Fruit fly (Drosophila melanogaster) whole organism, embryonic: ENCODE measurements around the gene CG7432.
A peak's percentile ranks its signal among the peaks of the same experiment; 100 is the strongest.

Experiments
- Blimp-1 ChIP-seq: fragments of 200-800 bp; sonication (Bioruptor generic); optimal IDR thresholded peaks from 3 replicates; lab custom pipeline; 2018; ENCODE audit warnings: missing biosample characterization, missing genetic modification characterization, mild to moderate bottlenecking, moderate library complexity, missing genetic modification reagents
- CG11504 ChIP-seq: fragments of 200-800 bp; sonication (Bioruptor generic); optimal IDR thresholded peaks from 3 replicates; lab custom pipeline; 2019; ENCODE audit warnings: missing biosample characterization, mild to moderate bottlenecking, missing genetic modification characterization, moderate library complexity
- CG12071 ChIP-seq: fragments of 200-800 bp; sonication (Bioruptor generic); optimal IDR thresholded peaks from 3 replicates; lab custom pipeline; 2018; ENCODE audit warnings: missing biosample characterization, mild to moderate bottlenecking, missing genetic modification characterization
- CG12299 ChIP-seq: fragments of 200-800 bp; sonication (Bioruptor generic); optimal IDR thresholded peaks from 2 replicates; lab custom pipeline; 2018; ENCODE audit warnings: missing biosample characterization, mild to moderate bottlenecking, missing genetic modification characterization
- CG12659 ChIP-seq: fragments of 200-800 bp; sonication (Bioruptor generic); optimal IDR thresholded peaks from 3 replicates; lab custom pipeline; 2017; ENCODE audit warnings: mild to moderate bottlenecking, missing biosample characterization, missing genetic modification reagents, missing genetic modification characterization
- CG13287 ChIP-seq: fragments of 200-800 bp; sonication (Bioruptor generic); IDR thresholded peaks from 2 replicates; pipeline ENCODE4 v1.3.6; 2022; ENCODE audit warnings: missing biosample characterization, missing genetic modification characterization; ENCODE audit not compliant: partially characterized antibody
- CG13894 ChIP-seq: fragments of 200-800 bp; sonication (Bioruptor generic); optimal IDR thresholded peaks from 3 replicates; lab custom pipeline; 2018; ENCODE audit warnings: missing biosample characterization, mild to moderate bottlenecking, missing genetic modification characterization, moderate library complexity
- CG1529 ChIP-seq: fragments of 200-800 bp; sonication (Bioruptor generic); optimal IDR thresholded peaks from 3 replicates; lab custom pipeline; 2018; ENCODE audit warnings: missing biosample characterization, missing genetic modification characterization
- CG15514 ChIP-seq: fragments of 200-800 bp; sonication (Bioruptor generic); optimal IDR thresholded peaks from 3 replicates; lab custom pipeline; 2017; ENCODE audit warnings: missing biosample characterization, missing genetic modification characterization, mild to moderate bottlenecking, moderate library complexity, missing genetic modification reagents
- CG17829 ChIP-seq: fragments of 200-800 bp; optimal IDR thresholded peaks from 2 replicates; lab custom pipeline; 2019; ENCODE audit warnings: missing biosample characterization, mild to moderate bottlenecking, missing genetic modification characterization, moderate library complexity
- CG2120 ChIP-seq: fragments of 200-800 bp; sonication (Bioruptor generic); optimal IDR thresholded peaks from 3 replicates; lab custom pipeline; 2016; ENCODE audit warnings: missing biosample characterization, missing genetic modification characterization
- CG2202 ChIP-seq: fragments of 200-800 bp; sonication (Bioruptor generic); optimal IDR thresholded peaks from 2 replicates; lab custom pipeline; 2018; ENCODE audit warnings: missing biosample characterization, mild to moderate bottlenecking, missing genetic modification characterization
- CG9727 ChIP-seq: fragments of 200-800 bp; sonication (Bioruptor generic); optimal IDR thresholded peaks from 3 replicates; lab custom pipeline; 2017; ENCODE audit warnings: missing biosample characterization, mild to moderate bottlenecking, missing genetic modification characterization
- Dip3 ChIP-seq: fragments of 200-800 bp; sonication (Bioruptor generic); optimal IDR thresholded peaks from 3 replicates; lab custom pipeline; 2016; ENCODE audit warnings: missing biosample characterization, missing genetic modification characterization
- Dll ChIP-seq: fragments of 200-800 bp; sonication (Bioruptor generic); IDR thresholded peaks from 4 replicates; pipeline ENCODE4 v1.3.6; 2022; ENCODE audit warnings: missing biosample characterization, missing genetic modification characterization; ENCODE audit not compliant: partially characterized antibody
- Elba2 ChIP-seq: fragments of 200-800 bp; sonication (Bioruptor generic); optimal IDR thresholded peaks from 3 replicates; lab custom pipeline; 2016; ENCODE audit warnings: missing biosample characterization, missing genetic modification characterization
- Fer1 ChIP-seq: fragments of 200-800 bp; sonication (Bioruptor generic); optimal IDR thresholded peaks from 2 replicates; lab custom pipeline; 2017; ENCODE audit warnings: missing biosample characterization, mild to moderate bottlenecking, missing genetic modification characterization
- Fer2 ChIP-seq: fragments of 200-800 bp; sonication (Bioruptor generic); optimal IDR thresholded peaks from 2 replicates; lab custom pipeline; 2018; ENCODE audit warnings: missing biosample characterization, mild to moderate bottlenecking, missing genetic modification characterization, moderate library complexity
- Hand ChIP-seq: fragments of 200-800 bp; sonication (Bioruptor generic); optimal IDR thresholded peaks from 2 replicates; lab custom pipeline; 2017; ENCODE audit warnings: mild to moderate bottlenecking, missing biosample characterization, missing genetic modification reagents, missing genetic modification characterization
- Hey ChIP-seq: fragments of 200-800 bp; sonication (Bioruptor generic); optimal IDR thresholded peaks from 3 replicates; lab custom pipeline; 2018; ENCODE audit warnings: missing biosample characterization, mild to moderate bottlenecking, missing genetic modification characterization
- Med ChIP-seq: fragments of 200-800 bp; sonication (Bioruptor generic); peaks from one replicate; lab custom pipeline; 2016; ENCODE audit warnings: missing biosample characterization, missing genetic modification characterization, mild to moderate bottlenecking, inconsistent platforms, moderate library complexity
- Meics ChIP-seq: fragments of 200-800 bp; sonication (Bioruptor generic); optimal IDR thresholded peaks from 2 replicates; lab custom pipeline; 2017; ENCODE audit warnings: missing biosample characterization, mild to moderate bottlenecking, missing genetic modification characterization
- Poxn ChIP-seq: fragments of 200-800 bp; sonication (Bioruptor generic); IDR thresholded peaks from 2 replicates; pipeline ENCODE4 v1.3.6; 2022; ENCODE audit warnings: missing biosample characterization, missing genetic modification characterization
- Ravus ChIP-seq: fragments of 200-800 bp; sonication (Bioruptor generic); IDR thresholded peaks from 2 replicates; pipeline ENCODE4 v1.3.6; 2022; ENCODE audit warnings: missing biosample characterization, missing genetic modification characterization
- Rfx ChIP-seq: fragments of 200-800 bp; sonication (Bioruptor generic); IDR thresholded peaks from 2 replicates; pipeline ENCODE4 v1.3.6; 2022; ENCODE audit warnings: missing biosample characterization, missing genetic modification characterization
- Sox100B ChIP-seq: fragments of 200-800 bp; sonication (Bioruptor generic); optimal IDR thresholded peaks from 3 replicates; lab custom pipeline; 2018; ENCODE audit warnings: missing biosample characterization, mild to moderate bottlenecking, missing genetic modification characterization
- ash1 ChIP-seq: fragments of 200-800 bp; sonication (Bioruptor generic); optimal IDR thresholded peaks from 2 replicates; lab custom pipeline; 2018; ENCODE audit warnings: missing biosample characterization, mild to moderate bottlenecking, missing genetic modification characterization
- ato ChIP-seq: fragments of 200-800 bp; sonication (Bioruptor generic); IDR thresholded peaks from 2 replicates; pipeline ENCODE4 v1.3.6; 2022; ENCODE audit warnings: missing biosample characterization, missing genetic modification characterization; ENCODE audit not compliant: partially characterized antibody
- cas ChIP-seq: fragments of 200-800 bp; sonication (Bioruptor generic); IDR thresholded peaks from 2 replicates; pipeline ENCODE4 v1.3.6; 2022; ENCODE audit warnings: missing biosample characterization, missing genetic modification characterization
- crol ChIP-seq: fragments of 200-800 bp; sonication (Bioruptor generic); IDR thresholded peaks from 2 replicates; pipeline ENCODE4 v1.3.6; 2022; ENCODE audit warnings: missing biosample characterization, missing genetic modification characterization
- dati ChIP-seq: fragments of 200-800 bp; sonication (Bioruptor generic); IDR thresholded peaks from 2 replicates; pipeline ENCODE4 v1.3.6; 2022; ENCODE audit warnings: missing biosample characterization, missing genetic modification characterization
- dm ChIP-seq: fragments of 200-800 bp; sonication (Bioruptor generic); optimal IDR thresholded peaks from 3 replicates; lab custom pipeline; 2016; ENCODE audit warnings: missing biosample characterization, missing genetic modification characterization
- gt ChIP-seq: fragments of 200-800 bp; sonication (Bioruptor generic); IDR thresholded peaks from 2 replicates; pipeline ENCODE4 v1.3.6; 2022; ENCODE audit warnings: missing biosample characterization, missing genetic modification characterization
- hbn ChIP-seq: fragments of 200-800 bp; sonication (Bioruptor generic); IDR thresholded peaks from 2 replicates; pipeline ENCODE4 v1.3.6; 2022; ENCODE audit warnings: missing biosample characterization, missing genetic modification characterization; ENCODE audit not compliant: partially characterized antibody
- maf-S ChIP-seq: fragments of 200-800 bp; sonication (Bioruptor generic); optimal IDR thresholded peaks from 2 replicates; lab custom pipeline; 2016; ENCODE audit warnings: missing biosample characterization, missing genetic modification characterization
- nerfin-1 ChIP-seq: fragments of 200-800 bp; sonication (Bioruptor generic); optimal IDR thresholded peaks from 3 replicates; lab custom pipeline; 2019; ENCODE audit warnings: missing biosample characterization, mild to moderate bottlenecking, missing genetic modification characterization, moderate library complexity
- nerfin-2 ChIP-seq: fragments of 200-800 bp; sonication (Bioruptor generic); IDR thresholded peaks from 2 replicates; pipeline ENCODE4 v1.3.6; 2022; ENCODE audit warnings: missing biosample characterization, missing genetic modification characterization; ENCODE audit not compliant: partially characterized antibody
- org-1 ChIP-seq: fragments of 200-800 bp; sonication (Bioruptor generic); optimal IDR thresholded peaks from 2 replicates; lab custom pipeline; 2017; ENCODE audit warnings: missing biosample characterization, missing genetic modification characterization
- pan ChIP-seq, 4 experiments: fragments of >200 bp in 3 of 4; fragments of 200-800 bp in 1 of 4; sonication (Bioruptor generic) in 1 of 4; optimal IDR thresholded peaks in 3 of 4; IDR thresholded peaks in 1 of 4; 2 replicates each; pipeline versions ENCODE4 v1.3.6 to Lab custom; 2017 to 2022; ENCODE audit warnings: missing biosample characterization in 2 of 4, missing genetic modification characterization in 2 of 4, mixed read lengths in 1 of 4
- repo ChIP-seq: fragments of 200-800 bp; sonication (Bioruptor generic); optimal IDR thresholded peaks from 2 replicates; lab custom pipeline; 2016; ENCODE audit warnings: missing biosample characterization, missing genetic modification characterization
- sd ChIP-seq: fragments of 200-800 bp; sonication (Bioruptor generic); optimal IDR thresholded peaks from 3 replicates; lab custom pipeline; 2018; ENCODE audit warnings: missing biosample characterization, mild to moderate bottlenecking, missing genetic modification characterization, moderate library complexity
- sima ChIP-seq: fragments of 200-800 bp; sonication (Bioruptor generic); optimal IDR thresholded peaks from 2 replicates; lab custom pipeline; 2016; ENCODE audit warnings: missing biosample characterization, missing genetic modification characterization
- sna ChIP-seq: fragments of 200-800 bp; sonication (Bioruptor generic); IDR thresholded peaks from 2 replicates; pipeline ENCODE4 v1.3.6; 2022; ENCODE audit warnings: missing biosample characterization, missing genetic modification characterization; ENCODE audit not compliant: partially characterized antibody
- stc ChIP-seq: fragments of 200-800 bp; sonication (Bioruptor generic); IDR thresholded peaks from 2 replicates; pipeline ENCODE4 v1.3.6; 2022; ENCODE audit warnings: missing biosample characterization, missing genetic modification characterization
- tll ChIP-seq, 2 experiments: fragments of 200-800 bp in 1 of 2; fragments of >200 bp in 1 of 2; sonication (Bioruptor generic) in 1 of 2; optimal IDR thresholded peaks; 2 replicates each; lab custom pipeline; 2017 to 2019; ENCODE audit warnings: missing biosample characterization in 2 of 2, missing genetic modification characterization in 2 of 2, mild to moderate bottlenecking in 1 of 2, moderate library complexity in 1 of 2
- trh ChIP-seq: fragments of 200-800 bp; sonication (Bioruptor generic); optimal IDR thresholded peaks from 2 replicates; lab custom pipeline; 2016; ENCODE audit warnings: missing biosample characterization, missing genetic modification characterization
- ttk ChIP-seq: fragments of 200-800 bp; sonication (Bioruptor generic); IDR thresholded peaks from 2 replicates; pipeline ENCODE4 v2.1.2; 2022; ENCODE audit warnings: missing biosample characterization, missing genetic modification characterization
- unc-4 ChIP-seq: fragments of 200-800 bp; sonication (Bioruptor generic); IDR thresholded peaks from 2 replicates; pipeline ENCODE4 v1.3.6; 2022; ENCODE audit warnings: missing biosample characterization, missing genetic modification characterization; ENCODE audit not compliant: partially characterized antibody
- zf30C ChIP-seq: fragments of 200-800 bp; sonication (Bioruptor generic); optimal IDR thresholded peaks from 3 replicates; lab custom pipeline; 2018; ENCODE audit warnings: missing biosample characterization, mild to moderate bottlenecking, missing genetic modification characterization

CG7432 gene

dm6 chr3R:19623606-19624005, 41.2 kb upstream of the CG7432 start (continued):
- TF ChIP-seq ato (GFP tag; lab: Robert Waterston, UW) (no peak), maf-S (GFP tag; lab: Kevin White, UChicago) (peak; percentile 62), Blimp-1 (GFP tag; lab: Kevin White, UChicago) (peak; percentile 60), cas (GFP tag; lab: Robert Waterston, UW) (no peak), gt (GFP tag; lab: Robert Waterston, UW) (no peak), dati (no peak), Meics (GFP tag; lab: Kevin White, UChicago) (peak; percentile 43), sna (GFP tag; lab: Robert Waterston, UW) (no peak), Dip3 (peak; percentile 29), crol (GFP tag; lab: Robert Waterston, UW) (no peak), Elba2 (GFP tag; lab: Kevin White, UChicago) (no peak), Hey (tag; lab: Kevin White, UChicago) (no peak), Fer1 (peak; percentile 15), CG12299 (no peak), ash1 (GFP tag; lab: Kevin White, UChicago) (no peak), CG2120 (peak; percentile 58), trh (GFP tag; lab: Kevin White, UChicago) (peak; percentile 19), CG15514 (GFP tag; lab: Kevin White, UChicago) (peak; percentile 39), nerfin-1 (tag; lab: Kevin White, UChicago) (peak; percentile 6), CG12659 (peak; percentile 33), Poxn (GFP tag; lab: Robert Waterston, UW) (0 out of 2 replicates have a peak, but pooled peaks have one; percentile 39), hbn (GFP tag; lab: Robert Waterston, UW) (no peak), Med (GFP tag; lab: Kevin White, UChicago) (peak; percentile 96), sima (GFP tag; lab: Kevin White, UChicago) (no peak), ttk (peak; percentile 52; the same call in 1 of the 2 replicates), nerfin-2 (GFP tag; lab: Robert Waterston, UW) (no peak), unc-4 (no peak), org-1 (GFP tag; lab: Kevin White, UChicago) (peak; percentile 40), Ravus (GFP tag; lab: Robert Waterston, UW) (no peak; the same call in 1 of the 2 replicates), Hand (GFP tag; lab: Kevin White, UChicago) (no peak), Fer2 (tag; lab: Kevin White, UChicago) (no peak), stc (GFP tag; lab: Robert Waterston, UW) (0 out of 2 replicates have a peak, but pooled peaks have one; percentile 39), CG12071 (GFP tag; lab: Kevin White, UChicago) (peak; percentile 41), pan (optimal IDR thresholded peaks at IDR 0.05; lab: Kevin White, UChicago) (no peak), pan (GFP tag; optimal IDR thresholded peaks at IDR 0.05 in 1 of 2, IDR thresholded peaks at IDR 0.05 in 1 of 2) (peak in 1 of 2 experiments; percentile 62), repo (peak; percentile 59), Rfx (GFP tag; lab: Robert Waterston, UW) (peak; percentile 79), CG1529 (peak; percentile 21), Sox100B (peak; percentile 28), sd (tag; lab: Kevin White, UChicago) (no peak), dm (no peak), CG17829 (peak; percentile 40), CG2202 (tag; lab: Kevin White, UChicago) (no peak), CG11504 (tag; lab: Kevin White, UChicago) (peak; percentile 74), CG13287 (GFP tag; lab: Robert Waterston, UW) (no peak), CG13894 (tag; lab: Kevin White, UChicago) (no peak), tll (GFP tag; optimal IDR thresholded peaks at IDR 0.05; lab: Kevin White, UChicago) (peak in 1 of 2 experiments; percentile 8), Dll (no peak), zf30C (no peak), CG9727 (GFP tag; lab: Kevin White, UChicago) (peak; percentile 42)
